Fruit fly (Drosophila melanogaster) whole organism, embryonic: ENCODE measurements around the gene CG15894.
A peak's percentile ranks its signal among the peaks of the same experiment; 100 is the strongest.

ENCODE experiments used
- Aef1 ChIP-seq: fragments of 200-800 bp; sonication (Bioruptor generic); IDR thresholded peaks from 3 replicates; pipeline ENCODE4 v1.3.6; 2022; ENCODE audit warnings: missing biosample characterization, missing genetic modification characterization
- Atf6 ChIP-seq: fragments of 200-800 bp; sonication (Bioruptor generic); IDR thresholded peaks from 2 replicates; pipeline ENCODE4 v1.3.6; 2022; ENCODE audit warnings: missing biosample characterization, missing genetic modification characterization
- B-H2 ChIP-seq: fragments of 200-800 bp; sonication (Bioruptor generic); optimal IDR thresholded peaks from 2 replicates; lab custom pipeline; 2018; ENCODE audit warnings: missing biosample characterization, mild to moderate bottlenecking, missing genetic modification characterization
- Bdp1 ChIP-seq: fragments of 200-800 bp; sonication (Bioruptor generic); optimal IDR thresholded peaks from 3 replicates; lab custom pipeline; 2016; ENCODE audit warnings: missing biosample characterization, missing genetic modification characterization
- CG10979 ChIP-seq: fragments of 200-800 bp; sonication (Bioruptor generic); optimal IDR thresholded peaks from 2 replicates; lab custom pipeline; 2018; ENCODE audit warnings: missing biosample characterization, mild to moderate bottlenecking, missing genetic modification characterization, moderate library complexity
- CG13123 ChIP-seq: fragments of 200-800 bp; sonication (Bioruptor generic); optimal IDR thresholded peaks from 2 replicates; lab custom pipeline; 2016; ENCODE audit warnings: missing biosample characterization, missing genetic modification characterization
- CG16813 ChIP-seq: fragments of 200-800 bp; sonication (Bioruptor generic); IDR thresholded peaks from 3 replicates; pipeline ENCODE4 v1.3.6; 2022; ENCODE audit warnings: missing biosample characterization, missing genetic modification characterization; ENCODE audit not compliant: partially characterized antibody
- CG16815 ChIP-seq: fragments of 200-800 bp; sonication (Bioruptor generic); optimal IDR thresholded peaks from 3 replicates; lab custom pipeline; 2017; ENCODE audit warnings: missing biosample characterization, mild to moderate bottlenecking, missing genetic modification characterization
- CG16863 ChIP-seq: fragments of 200-800 bp; sonication (Bioruptor generic); optimal IDR thresholded peaks from 3 replicates; lab custom pipeline; 2016; ENCODE audit warnings: missing biosample characterization, missing genetic modification characterization
- CG33213 ChIP-seq: fragments of 200-800 bp; sonication (Bioruptor generic); optimal IDR thresholded peaks from 3 replicates; lab custom pipeline; 2016; ENCODE audit warnings: missing biosample characterization, missing genetic modification characterization
- CG3726 ChIP-seq: fragments of 200-800 bp; sonication (Bioruptor generic); IDR thresholded peaks from 3 replicates; pipeline ENCODE4, ENCODE4 v1.3.6; 2022; ENCODE audit warnings: missing biosample characterization, missing genetic modification characterization
- CG4360 ChIP-seq: fragments of 200-800 bp; sonication (Bioruptor generic); IDR thresholded peaks from 2 replicates; pipeline ENCODE4 v1.3.6; 2022; ENCODE audit warnings: missing biosample characterization, missing genetic modification characterization
- CG5245 ChIP-seq: fragments of 200-800 bp; sonication (Bioruptor generic); optimal IDR thresholded peaks from 3 replicates; lab custom pipeline; 2016; ENCODE audit warnings: missing biosample characterization, missing genetic modification characterization
- CG5953 ChIP-seq: fragments of 200-800 bp; sonication (Bioruptor generic); IDR thresholded peaks from 2 replicates; pipeline ENCODE4 v1.3.6; 2022; ENCODE audit warnings: missing biosample characterization, missing genetic modification characterization
- CG6683 ChIP-seq: fragments of 200-800 bp; sonication (Bioruptor generic); optimal IDR thresholded peaks from 2 replicates; lab custom pipeline; 2017; ENCODE audit warnings: missing biosample characterization, mild to moderate bottlenecking, missing genetic modification characterization, missing genetic modification reagents
- CG6689 ChIP-seq: fragments of 200-800 bp; sonication (Bioruptor generic); IDR thresholded peaks from 2 replicates; pipeline ENCODE4 v1.3.6; 2022; ENCODE audit warnings: missing biosample characterization, missing genetic modification characterization
- CG7556 ChIP-seq: fragments of 200-800 bp; sonication (Bioruptor generic); optimal IDR thresholded peaks from 2 replicates; lab custom pipeline; 2017; ENCODE audit warnings: missing biosample characterization, mild to moderate bottlenecking, missing genetic modification characterization
- CG8765 ChIP-seq: fragments of 200-800 bp; sonication (Bioruptor generic); IDR thresholded peaks from 2 replicates; pipeline ENCODE4 v1.3.6; 2022; ENCODE audit warnings: missing biosample characterization, missing genetic modification characterization
- CTCF ChIP-seq: fragments of 200-800 bp; sonication (Bioruptor generic); optimal IDR thresholded peaks from 2 replicates; lab custom pipeline; 2017; ENCODE audit warnings: missing biosample characterization, mild to moderate bottlenecking, missing genetic modification characterization, moderate library complexity
- Dref ChIP-seq: fragments of 200-800 bp; sonication (Bioruptor generic); IDR thresholded peaks from 2 replicates; pipeline ENCODE4 v1.3.6; 2022; ENCODE audit warnings: missing biosample characterization, missing genetic modification characterization
- E2f2 ChIP-seq: fragments of 200-800 bp; sonication (Bioruptor generic); IDR thresholded peaks from 2 replicates; pipeline ENCODE4 v1.3.6; 2022; ENCODE audit warnings: missing biosample characterization, missing genetic modification characterization
- ERR ChIP-seq: fragments of 200-800 bp; sonication (Bioruptor generic); optimal IDR thresholded peaks from 2 replicates; lab custom pipeline; 2016; ENCODE audit warnings: missing biosample characterization, missing genetic modification characterization
- Hr51 ChIP-seq, 2 experiments: fragments of 200-800 bp; sonication (Bioruptor generic); optimal IDR thresholded peaks; 2 replicates in 1 of 2; 3 replicates in 1 of 2; lab custom pipeline; 2016 to 2018; ENCODE audit warnings: missing biosample characterization in 2 of 2, missing genetic modification characterization in 2 of 2, mild to moderate bottlenecking in 1 of 2, moderate library complexity in 1 of 2
- Hr78 ChIP-seq, 2 experiments: fragments of 200-800 bp in 1 of 2; fragments of >200 bp in 1 of 2; sonication (Bioruptor generic) in 1 of 2; optimal IDR thresholded peaks; 2 replicates each; lab custom pipeline; 2017 to 2019; ENCODE audit warnings: missing biosample characterization in 2 of 2, missing genetic modification characterization in 2 of 2, mild to moderate bottlenecking in 1 of 2, moderate library complexity in 1 of 2
- Lhr ChIP-seq: fragments of 200-800 bp; sonication (Bioruptor generic); optimal IDR thresholded peaks from 3 replicates; lab custom pipeline; 2017; ENCODE audit warnings: mild to moderate bottlenecking, missing biosample characterization, missing genetic modification reagents, missing genetic modification characterization
- Lpt ChIP-seq: fragments of >200 bp; optimal IDR thresholded peaks from 2 replicates; lab custom pipeline; 2018; ENCODE audit warnings: missing biosample characterization, missing genetic modification characterization
- Optix ChIP-seq: fragments of 200-800 bp; sonication (Bioruptor generic); IDR thresholded peaks from 3 replicates; pipeline ENCODE4 v1.3.6; 2022; ENCODE audit warnings: missing biosample characterization, missing genetic modification characterization
- Pdp1 ChIP-seq, 2 experiments: fragments of 200-800 bp; sonication (Bioruptor generic); optimal IDR thresholded peaks; 3 replicates each; lab custom pipeline; 2016; ENCODE audit warnings: missing biosample characterization in 2 of 2, missing genetic modification characterization in 2 of 2, mild to moderate bottlenecking in 1 of 2, moderate library complexity in 1 of 2
- Poxn ChIP-seq: fragments of 200-800 bp; sonication (Bioruptor generic); IDR thresholded peaks from 2 replicates; pipeline ENCODE4 v1.3.6; 2022; ENCODE audit warnings: missing biosample characterization, missing genetic modification characterization
- Rx ChIP-seq: fragments of 200-800 bp; sonication (Bioruptor generic); IDR thresholded peaks from 2 replicates; pipeline ENCODE4 v1.3.6; 2022; ENCODE audit warnings: missing biosample characterization, missing genetic modification characterization
- abd-A ChIP-seq: fragments of 200-800 bp; sonication (Bioruptor generic); optimal IDR thresholded peaks from 3 replicates; lab custom pipeline; 2019; ENCODE audit warnings: missing biosample characterization, mild to moderate bottlenecking, missing genetic modification characterization, moderate library complexity
- amos ChIP-seq: fragments of 200-800 bp; sonication (Bioruptor generic); IDR thresholded peaks from 2 replicates; pipeline ENCODE4 v1.3.6; 2022; ENCODE audit warnings: missing biosample characterization, missing genetic modification characterization; ENCODE audit not compliant: partially characterized antibody
- aop ChIP-seq: fragments of 200-800 bp; sonication (Bioruptor generic); IDR thresholded peaks from 2 replicates; pipeline ENCODE4 v1.3.6; 2022; ENCODE audit warnings: missing biosample characterization, missing genetic modification characterization
- caup ChIP-seq: fragments of 200-800 bp; sonication (Bioruptor generic); optimal IDR thresholded peaks from 3 replicates; lab custom pipeline; 2017; ENCODE audit warnings: missing biosample characterization, mild to moderate bottlenecking, missing genetic modification characterization, moderate library complexity; ENCODE audit not compliant: severe bottlenecking
- chif ChIP-seq, 2 experiments: fragments of 200-800 bp; sonication (Bioruptor generic); optimal IDR thresholded peaks; 3 replicates each; lab custom pipeline; 2016; ENCODE audit warnings: missing biosample characterization in 2 of 2, missing genetic modification characterization in 2 of 2
- crol ChIP-seq: fragments of 200-800 bp; sonication (Bioruptor generic); IDR thresholded peaks from 2 replicates; pipeline ENCODE4 v1.3.6; 2022; ENCODE audit warnings: missing biosample characterization, missing genetic modification characterization
- dimm ChIP-seq: fragments of 200-800 bp; sonication (Bioruptor generic); IDR thresholded peaks from 2 replicates; pipeline ENCODE4 v1.3.6; 2022; ENCODE audit warnings: missing biosample characterization, missing genetic modification characterization
- dm ChIP-seq: fragments of 200-800 bp; sonication (Bioruptor generic); optimal IDR thresholded peaks from 3 replicates; lab custom pipeline; 2016; ENCODE audit warnings: missing biosample characterization, missing genetic modification characterization
- ftz-f1 ChIP-seq: fragments of 200-800 bp; sonication (Bioruptor generic); optimal IDR thresholded peaks from 2 replicates; lab custom pipeline; 2016; ENCODE audit warnings: missing biosample characterization, missing genetic modification characterization
- klu ChIP-seq: fragments of 200-800 bp; sonication (Bioruptor generic); IDR thresholded peaks from 2 replicates; pipeline ENCODE4 v1.3.6; 2022; ENCODE audit warnings: missing biosample characterization, missing genetic modification characterization
- lov ChIP-seq, 2 experiments: fragments of 200-800 bp in 1 of 2; fragments of >200 bp in 1 of 2; sonication (Bioruptor generic) in 1 of 2; IDR thresholded peaks in 1 of 2; optimal IDR thresholded peaks in 1 of 2; 2 replicates in 1 of 2; 3 replicates in 1 of 2; pipeline versions ENCODE4 v1.3.6 to Lab custom; 2017 to 2022; ENCODE audit warnings: missing biosample characterization in 1 of 2, missing genetic modification characterization in 1 of 2
- mirr ChIP-seq: fragments of 200-800 bp; sonication (Bioruptor generic); optimal IDR thresholded peaks from 3 replicates; lab custom pipeline; 2018; ENCODE audit warnings: missing biosample characterization, mild to moderate bottlenecking, missing genetic modification characterization
- nerfin-2 ChIP-seq: fragments of 200-800 bp; sonication (Bioruptor generic); IDR thresholded peaks from 2 replicates; pipeline ENCODE4 v1.3.6; 2022; ENCODE audit warnings: missing biosample characterization, missing genetic modification characterization; ENCODE audit not compliant: partially characterized antibody
- otp ChIP-seq: fragments of 200-800 bp; sonication (Bioruptor generic); IDR thresholded peaks from 3 replicates; pipeline ENCODE4, ENCODE4 v1.3.6; 2022; ENCODE audit warnings: missing biosample characterization, missing genetic modification characterization
- pb ChIP-seq: fragments of 200-800 bp; sonication (Bioruptor generic); optimal IDR thresholded peaks from 3 replicates; lab custom pipeline; 2016; ENCODE audit warnings: missing biosample characterization, missing genetic modification characterization
- run ChIP-seq: fragments of 200-800 bp; sonication (Bioruptor generic); optimal IDR thresholded peaks from 3 replicates; lab custom pipeline; 2018; ENCODE audit warnings: missing biosample characterization, mild to moderate bottlenecking, missing genetic modification characterization
- unc-4 ChIP-seq: fragments of 200-800 bp; sonication (Bioruptor generic); IDR thresholded peaks from 2 replicates; pipeline ENCODE4 v1.3.6; 2022; ENCODE audit warnings: missing biosample characterization, missing genetic modification characterization; ENCODE audit not compliant: partially characterized antibody
- usp ChIP-seq: fragments of >200 bp; optimal IDR thresholded peaks from 2 replicates; lab custom pipeline; 2017; ENCODE audit warnings: missing biosample characterization, missing genetic modification characterization
- vnd ChIP-seq: fragments of 200-800 bp; sonication (Bioruptor generic); IDR thresholded peaks from 3 replicates; pipeline ENCODE4 v1.3.6; 2022; ENCODE audit warnings: missing biosample characterization, missing genetic modification characterization; ENCODE audit not compliant: partially characterized antibody

CG15894 gene

dm6 chrX:6343786-6344537 is 35.0 kb downstream of the CG15894 start (continued):
- TF ChIP-seq pb (GFP tag; lab: Kevin White, UChicago) = no peak
- no peak for TF ChIP-seq Bdp1 (GFP tag; lab: Kevin White, UChicago)
- no peak for TF ChIP-seq CTCF (GFP tag; lab: Kevin White, UChicago)
- TF ChIP-seq Hr51 (GFP tag; optimal IDR thresholded peaks at IDR 0.05; lab: Kevin White, UChicago) = peak in 1 of 2 experiments; percentile 27
- peak; percentile 37; the same call in 1 of the 2 replicates for TF ChIP-seq E2f2 (GFP tag; lab: Robert Waterston, UW)
- no peak for TF ChIP-seq ERR (GFP tag; lab: Kevin White, UChicago)
- no peak for TF ChIP-seq nerfin-2 (GFP tag; lab: Robert Waterston, UW)
- no peak for TF ChIP-seq Poxn (GFP tag; lab: Robert Waterston, UW)
- no peak for TF ChIP-seq CG16813 (GFP tag; lab: Robert Waterston, UW)
- TF ChIP-seq CG3726 (GFP tag; lab: Robert Waterston, UW) = no peak
- peak; percentile 2; the same call in 1 of the 2 replicates for TF ChIP-seq aop (GFP tag; lab: Robert Waterston, UW)
- TF ChIP-seq B-H2 (GFP tag; lab: Kevin White, UChicago) = no peak
- no peak for TF ChIP-seq CG7556
- peak; percentile 90 for TF ChIP-seq crol (GFP tag; lab: Robert Waterston, UW)
- peak; percentile 9 for TF ChIP-seq CG5245
- TF ChIP-seq otp (GFP tag; lab: Robert Waterston, UW) = peak; percentile 76
- no peak for TF ChIP-seq Lhr (GFP tag; lab: Kevin White, UChicago)
- no peak for TF ChIP-seq CG33213 (GFP tag; lab: Kevin White, UChicago)
- TF ChIP-seq mirr = no peak
- no peak for TF ChIP-seq run (tag; lab: Kevin White, UChicago)
- TF ChIP-seq Optix (GFP tag; lab: Robert Waterston, UW) = peak; percentile 80
- no peak for TF ChIP-seq CG13123 (GFP tag; lab: Kevin White, UChicago)
- TF ChIP-seq CG6683 (GFP tag; lab: Kevin White, UChicago) = no peak
- peak; percentile 40; the same call in 2 of the 3 replicates for TF ChIP-seq Aef1
- peak in 1 of 2 experiments; percentile 0 for TF ChIP-seq Pdp1 (GFP tag; optimal IDR thresholded peaks at IDR 0.05; lab: Kevin White, UChicago)
- 0 out of 2 replicates have a peak, but pooled peaks have one; percentile 25 for TF ChIP-seq dimm (GFP tag; lab: Robert Waterston, UW)
- no peak for TF ChIP-seq ftz-f1 (GFP tag; lab: Kevin White, UChicago)
- no peak for TF ChIP-seq Dref (GFP tag; lab: Robert Waterston, UW)
- TF ChIP-seq CG10979 (tag; lab: Kevin White, UChicago) = peak; percentile 31
- TF ChIP-seq unc-4 (GFP tag; lab: Robert Waterston, UW) = no peak
- TF ChIP-seq usp (GFP tag; lab: Kevin White, UChicago) = no peak
- no peak for TF ChIP-seq CG8765
- TF ChIP-seq lov (optimal IDR thresholded peaks at IDR 0.05; lab: Kevin White, UChicago) = no peak
- TF ChIP-seq lov (GFP tag; IDR thresholded peaks at IDR 0.05; lab: Robert Waterston, UW) = 0 out of 3 replicates have a peak, but pooled peaks have one; percentile 55
- TF ChIP-seq CG4360 = 0 out of 2 replicates have a peak, but pooled peaks have one; percentile 41
- TF ChIP-seq chif (GFP tag; optimal IDR thresholded peaks at IDR 0.05; lab: Kevin White, UChicago) = no peak
- TF ChIP-seq CG5953 = no peak; the same call in 1 of the 2 replicates
- TF ChIP-seq CG16863 (GFP tag; lab: Kevin White, UChicago) = peak; percentile 21
- TF ChIP-seq caup = no peak
- TF ChIP-seq abd-A (tag; lab: Kevin White, UChicago) = peak; percentile 49
- TF ChIP-seq Rx (GFP tag; lab: Robert Waterston, UW) = peak; percentile 67
- TF ChIP-seq dm (GFP tag; lab: Kevin White, UChicago) = no peak
- TF ChIP-seq CG6689 (GFP tag; lab: Robert Waterston, UW) = peak; percentile 47
- no peak for TF ChIP-seq amos (GFP tag; lab: Robert Waterston, UW)
- TF ChIP-seq vnd = no peak
- TF ChIP-seq Atf6 (GFP tag; lab: Robert Waterston, UW) = peak; percentile 40; the same call in 1 of the 2 replicates
- TF ChIP-seq CG16815 (GFP tag; lab: Kevin White, UChicago) = no peak
- TF ChIP-seq klu = no peak
- peak in 1 of 2 experiments; percentile 27 for TF ChIP-seq Hr78 (GFP tag; optimal IDR thresholded peaks at IDR 0.05; lab: Kevin White, UChicago)
- TF ChIP-seq Lpt = no peak
